Worm (Caenorhabditis elegans) whole organism, L2 larva: ENCODE measurements around the gene atad-3.

ENCODE experiments used
- C34F6.9 ChIP-seq: fragments of 150-350 bp; optimal IDR thresholded peaks from 2 replicates; lab custom pipeline; 2014; ENCODE audit warnings: missing biosample characterization, missing genetic modification characterization
- F13H6.1 ChIP-seq: sonication (generic microtip); optimal IDR thresholded peaks from 2 replicates; lab custom pipeline; 2016; ENCODE audit warnings: missing genetic modification characterization, missing compliant biosample characterization
- R02D3.7 ChIP-seq: fragments of 150-350 bp; optimal IDR thresholded peaks from 2 replicates; lab custom pipeline; 2014; ENCODE audit warnings: missing biosample characterization, missing genetic modification characterization
- Y55F3AM.14 ChIP-seq: fragments of 200-800 bp; sonication (Bioruptor generic); optimal IDR thresholded peaks from 2 replicates; lab custom pipeline; 2018; ENCODE audit warnings: mild to moderate bottlenecking, missing genetic modification characterization, missing compliant biosample characterization
- ZK546.5 ChIP-seq: sonication (generic microtip); optimal IDR thresholded peaks from 2 replicates; lab custom pipeline; 2017; ENCODE audit warnings: missing biosample characterization, missing genetic modification characterization
- alr-1 ChIP-seq: fragments of 150-350 bp; optimal IDR thresholded peaks from 2 replicates; lab custom pipeline; 2014; ENCODE audit warnings: missing biosample characterization, missing genetic modification characterization
- aly-2 ChIP-seq: fragments of 150-350 bp; optimal IDR thresholded peaks from 2 replicates; lab custom pipeline; 2014; ENCODE audit warnings: missing biosample characterization, missing genetic modification characterization
- ama-1 ChIP-seq: fragments of 150-350 bp; optimal IDR thresholded peaks from 2 replicates; lab custom pipeline; 2018; ENCODE audit warnings: inconsistent platforms
- blmp-1 ChIP-seq: sonication (generic microtip); optimal IDR thresholded peaks from 2 replicates; lab custom pipeline; 2017; ENCODE audit warnings: missing genetic modification characterization, mild to moderate bottlenecking, missing compliant biosample characterization, antibody characterized with exemption, moderate library complexity; ENCODE audit not compliant: insufficient read depth
- ceh-16 ChIP-seq: fragments of 150-350 bp; optimal IDR thresholded peaks from 2 replicates; lab custom pipeline; 2014; ENCODE audit warnings: missing biosample characterization, missing genetic modification characterization
- ceh-82 ChIP-seq: fragments of 150-350 bp; optimal IDR thresholded peaks from 2 replicates; lab custom pipeline; 2014; ENCODE audit warnings: missing biosample characterization, missing genetic modification characterization
- crh-2 ChIP-seq: sonication (generic microtip); optimal IDR thresholded peaks from 2 replicates; lab custom pipeline; 2017; ENCODE audit warnings: missing biosample characterization, missing genetic modification characterization
- dmd-4 ChIP-seq: sonication (generic microtip); optimal IDR thresholded peaks from 2 replicates; lab custom pipeline; 2017; ENCODE audit warnings: missing biosample characterization, missing genetic modification characterization
- egl-27 ChIP-seq: sonication (generic microtip); optimal IDR thresholded peaks from 3 replicates; lab custom pipeline; 2017; ENCODE audit warnings: missing biosample characterization, missing genetic modification reagents, missing genetic modification characterization
- elt-1 ChIP-seq: fragments of 150-350 bp; optimal IDR thresholded peaks from 2 replicates; lab custom pipeline; 2014; ENCODE audit warnings: missing biosample characterization, missing genetic modification characterization
- elt-3 ChIP-seq: sonication (generic microtip); optimal IDR thresholded peaks from 2 replicates; lab custom pipeline; 2017; ENCODE audit warnings: missing biosample characterization, missing genetic modification characterization
- fos-1 ChIP-seq: fragments of 150-350 bp; optimal IDR thresholded peaks from 2 replicates; lab custom pipeline; 2014; ENCODE audit warnings: missing biosample characterization, missing genetic modification characterization
- gmeb-1 ChIP-seq: fragments of 150-350 bp; optimal IDR thresholded peaks from 2 replicates; lab custom pipeline; 2014; ENCODE audit warnings: missing biosample characterization, missing genetic modification characterization
- lin-11 ChIP-seq: fragments of 150-350 bp; sonication (generic microtip); optimal IDR thresholded peaks from 2 replicates; lab custom pipeline; 2014; ENCODE audit warnings: missing biosample characterization, missing genetic modification characterization, inconsistent platforms, mixed read lengths
- lin-13 ChIP-seq: fragments of 150-350 bp; optimal IDR thresholded peaks from 2 replicates; lab custom pipeline; 2014; ENCODE audit warnings: missing biosample characterization, missing genetic modification reagents, missing genetic modification characterization
- lin-39 ChIP-seq: fragments of 150-350 bp; optimal IDR thresholded peaks from 2 replicates; lab custom pipeline; 2014; ENCODE audit warnings: missing biosample characterization, missing genetic modification reagents, missing genetic modification characterization
- lsy-2 ChIP-seq, 2 experiments: fragments of 150-350 bp in 1 of 2; sonication (generic microtip) in 1 of 2; optimal IDR thresholded peaks; 2 replicates each; lab custom pipeline; 2014 to 2017; ENCODE audit warnings: missing biosample characterization in 2 of 2, missing genetic modification characterization in 2 of 2
- mab-5 ChIP-seq: fragments of 150-350 bp; optimal IDR thresholded peaks from 2 replicates; lab custom pipeline; 2014; ENCODE audit warnings: missing biosample characterization, missing genetic modification characterization
- mbf-1 ChIP-seq: sonication (generic microtip); optimal IDR thresholded peaks from 2 replicates; lab custom pipeline; 2017; ENCODE audit warnings: missing biosample characterization, missing genetic modification characterization
- mdl-1 ChIP-seq, 2 experiments: fragments of 150-350 bp in 1 of 2; sonication (generic microtip) in 1 of 2; optimal IDR thresholded peaks; 2 replicates each; lab custom pipeline; 2017; ENCODE audit warnings: missing biosample characterization in 2 of 2, missing genetic modification characterization in 2 of 2
- nhr-10 ChIP-seq: sonication (generic microtip); optimal IDR thresholded peaks from 2 replicates; lab custom pipeline; 2017; ENCODE audit warnings: missing biosample characterization, missing genetic modification characterization
- nhr-11 ChIP-seq: fragments of 150-350 bp; optimal IDR thresholded peaks from 2 replicates; lab custom pipeline; 2014; ENCODE audit warnings: missing biosample characterization, missing genetic modification characterization
- nhr-12 ChIP-seq: fragments of 150-350 bp; optimal IDR thresholded peaks from 2 replicates; lab custom pipeline; 2014; ENCODE audit warnings: missing biosample characterization, missing genetic modification characterization
- nhr-129 ChIP-seq: fragments of 150-350 bp; optimal IDR thresholded peaks from 2 replicates; lab custom pipeline; 2014; ENCODE audit warnings: missing biosample characterization, missing genetic modification characterization
- nhr-21 ChIP-seq: fragments of 150-350 bp; optimal IDR thresholded peaks from 2 replicates; lab custom pipeline; 2014; ENCODE audit warnings: missing biosample characterization, missing genetic modification characterization
- nhr-23 ChIP-seq: fragments of 150-350 bp; optimal IDR thresholded peaks from 2 replicates; lab custom pipeline; 2014; ENCODE audit warnings: missing biosample characterization, missing genetic modification reagents, missing genetic modification characterization
- nhr-237 ChIP-seq: fragments of 150-350 bp; optimal IDR thresholded peaks from 2 replicates; lab custom pipeline; 2014; ENCODE audit warnings: missing biosample characterization, missing genetic modification characterization
- nhr-25 ChIP-seq: fragments of 150-350 bp; sonication (generic microtip); optimal IDR thresholded peaks from 3 replicates; lab custom pipeline; 2014; ENCODE audit warnings: missing biosample characterization, missing genetic modification characterization
- nhr-6 ChIP-seq: fragments of 150-350 bp; optimal IDR thresholded peaks from 2 replicates; lab custom pipeline; 2014; ENCODE audit warnings: missing biosample characterization, missing genetic modification characterization
- nhr-77 ChIP-seq: fragments of 150-350 bp; optimal IDR thresholded peaks from 2 replicates; lab custom pipeline; 2014; ENCODE audit warnings: missing biosample characterization, missing genetic modification characterization
- peb-1 ChIP-seq: fragments of 150-350 bp; optimal IDR thresholded peaks from 2 replicates; lab custom pipeline; 2014; ENCODE audit warnings: missing biosample characterization, missing genetic modification characterization
- sem-4 ChIP-seq: fragments of 150-350 bp; optimal IDR thresholded peaks from 2 replicates; lab custom pipeline; 2014; ENCODE audit warnings: missing biosample characterization, missing genetic modification reagents, missing genetic modification characterization
- skn-1 ChIP-seq: sonication (generic microtip); optimal IDR thresholded peaks from 2 replicates; lab custom pipeline; 2017; ENCODE audit warnings: missing biosample characterization, missing genetic modification characterization
- sma-3 ChIP-seq: sonication (generic microtip); optimal IDR thresholded peaks from 2 replicates; lab custom pipeline; 2016; ENCODE audit warnings: missing genetic modification reagents, missing genetic modification characterization, missing compliant biosample characterization
- sma-9 ChIP-seq, 2 experiments: fragments of 150-350 bp in 1 of 2; sonication (generic microtip) in 1 of 2; optimal IDR thresholded peaks; 2 replicates each; lab custom pipeline; 2014 to 2016; ENCODE audit warnings: missing genetic modification characterization in 2 of 2, mild to moderate bottlenecking in 1 of 2, missing biosample characterization in 1 of 2, missing compliant biosample characterization in 1 of 2, missing genetic modification reagents in 1 of 2, moderate library complexity in 1 of 2
- snpc-4 ChIP-seq: fragments of 150-350 bp; optimal IDR thresholded peaks from 2 replicates; lab custom pipeline; 2014; ENCODE audit warnings: missing biosample characterization, missing genetic modification characterization
- unc-39 ChIP-seq: fragments of 150-350 bp; optimal IDR thresholded peaks from 2 replicates; lab custom pipeline; 2014; ENCODE audit warnings: missing biosample characterization, missing genetic modification characterization
- unc-55 ChIP-seq: fragments of 150-350 bp; sonication (generic microtip); optimal IDR thresholded peaks from 3 replicates; lab custom pipeline; 2014; ENCODE audit warnings: missing biosample characterization, missing genetic modification reagents, missing genetic modification characterization
- unc-62 ChIP-seq: fragments of 150-350 bp; optimal IDR thresholded peaks from 2 replicates; lab custom pipeline; 2014; ENCODE audit warnings: missing biosample characterization, missing genetic modification reagents, missing genetic modification characterization
- zag-1 ChIP-seq: fragments of 150-350 bp; optimal IDR thresholded peaks from 2 replicates; lab custom pipeline; 2014; ENCODE audit warnings: missing biosample characterization, missing genetic modification characterization
- ztf-1 ChIP-seq: fragments of 200-800 bp; sonication (Bioruptor generic); conservative IDR thresholded peaks from 2 replicates; pipeline ENCODE4 v1.3.6; 2022; ENCODE audit warnings: missing genetic modification characterization, missing compliant biosample characterization
- ztf-11 ChIP-seq: sonication (generic microtip); optimal IDR thresholded peaks from 2 replicates; lab custom pipeline; 2017; ENCODE audit warnings: missing biosample characterization, missing genetic modification characterization
- ztf-4 ChIP-seq: fragments of 150-350 bp; optimal IDR thresholded peaks from 2 replicates; lab custom pipeline; 2014; ENCODE audit warnings: missing biosample characterization, missing genetic modification characterization

atad-3 gene

DNA sequence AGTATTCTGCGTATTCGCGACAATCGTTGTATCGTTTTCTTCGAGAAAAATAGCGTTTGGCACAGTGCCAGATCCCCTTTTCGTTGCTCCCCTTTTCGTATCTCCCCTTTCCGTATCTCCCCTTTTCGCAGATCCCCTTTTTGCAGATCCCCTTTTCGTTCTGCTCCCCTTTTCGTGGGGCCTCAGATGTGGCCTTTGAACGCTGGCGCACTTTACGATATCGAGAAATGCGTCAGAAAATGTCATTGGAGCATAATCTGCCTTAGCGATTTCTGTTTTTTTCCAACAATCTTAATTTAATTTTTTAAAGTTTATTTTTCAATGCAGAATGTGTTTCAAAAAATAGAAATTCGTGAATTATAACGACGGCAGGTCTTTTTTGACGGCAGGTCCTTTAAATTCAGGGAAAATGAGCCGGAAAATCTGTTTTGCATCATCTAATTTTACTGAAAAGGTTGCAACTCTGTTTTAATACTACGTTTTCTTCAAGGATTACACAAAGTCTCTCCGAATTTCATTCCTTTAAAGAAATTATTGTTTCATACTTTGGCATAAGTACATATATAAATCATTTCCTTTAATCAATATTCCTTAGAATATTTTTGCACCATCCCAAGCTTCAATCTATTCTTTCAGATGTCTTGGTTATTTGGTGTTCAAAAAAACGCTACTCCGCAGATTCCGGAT, at the start of gene atad-3:
Gene atad-3 (plus strand): TSS at position 637 of the 687 bp plus-strand sequence.
- peak; percentile 85 for TF ChIP-seq crh-2 (tag; lab: Kevin White, UChicago)
- peak; percentile 68 for TF ChIP-seq lin-11 (tag; lab: Kevin White, UChicago)
- TF ChIP-seq mab-5 (tag; lab: Kevin White, UChicago): peak; percentile 76
- no peak for TF ChIP-seq lin-39 (tag; lab: Kevin White, UChicago)
- TF ChIP-seq ama-1 (lab: Kevin White, UChicago): peak; percentile 4
- TF ChIP-seq unc-39 (tag; lab: Kevin White, UChicago): no peak
- TF ChIP-seq snpc-4 (tag; lab: Kevin White, UChicago): peak; percentile 72
- TF ChIP-seq ztf-1 (GFP tag; lab: Robert Waterston, UW): no peak
- TF ChIP-seq zag-1 (tag; lab: Kevin White, UChicago): peak; percentile 79
- peak; percentile 83 for TF ChIP-seq gmeb-1 (tag; lab: Kevin White, UChicago)
- peak; percentile 42 for TF ChIP-seq R02D3.7 (tag; lab: Kevin White, UChicago)
- TF ChIP-seq fos-1 (tag; lab: Kevin White, UChicago): peak; percentile 35
- peak; percentile 88 for TF ChIP-seq F13H6.1
- peak; percentile 83 to 91 for TF ChIP-seq lsy-2 (tag; optimal IDR thresholded peaks at IDR 0.05; lab: Kevin White, UChicago)
- peak; percentile 74 for TF ChIP-seq nhr-21 (tag; lab: Kevin White, UChicago)
- TF ChIP-seq unc-62: no peak
- no peak for TF ChIP-seq elt-1 (tag; lab: Kevin White, UChicago)
- TF ChIP-seq C34F6.9 (tag; lab: Kevin White, UChicago): peak; percentile 89
- peak; percentile 65 for TF ChIP-seq sem-4 (tag; lab: Kevin White, UChicago)
- TF ChIP-seq sma-3: peak; percentile 91
- no peak for TF ChIP-seq ceh-16
- peak; percentile 44 for TF ChIP-seq ZK546.5 (tag; lab: Kevin White, UChicago)
- no peak for TF ChIP-seq nhr-23
- TF ChIP-seq mbf-1: no peak
- TF ChIP-seq nhr-10 (tag; lab: Kevin White, UChicago): no peak
- no peak for TF ChIP-seq skn-1 (tag; lab: Kevin White, UChicago)
- no peak for TF ChIP-seq nhr-77 (tag; lab: Kevin White, UChicago)
- peak; percentile 12 for TF ChIP-seq nhr-237 (tag; lab: Kevin White, UChicago)
- TF ChIP-seq elt-3 (tag; lab: Kevin White, UChicago): no peak
- TF ChIP-seq ceh-82 (tag; lab: Kevin White, UChicago): peak; percentile 7
- TF ChIP-seq nhr-12: no peak
- TF ChIP-seq alr-1: no peak
- no peak for TF ChIP-seq nhr-11
- peak; percentile 92 for TF ChIP-seq lin-13 (GFP tag; lab: Kevin White, UChicago)
- peak; percentile 55 for TF ChIP-seq egl-27 (tag; lab: Kevin White, UChicago)
- peak; percentile 43 for TF ChIP-seq ztf-4 (tag; lab: Kevin White, UChicago)
- TF ChIP-seq peb-1 (tag; lab: Kevin White, UChicago): no peak
- no peak for TF ChIP-seq ztf-11 (tag; lab: Kevin White, UChicago)
- peak in 1 of 2 experiments; percentile 47 for TF ChIP-seq mdl-1 (tag; optimal IDR thresholded peaks at IDR 0.05; lab: Kevin White, UChicago)
- peak; percentile 85 for TF ChIP-seq unc-55 (GFP tag; lab: Kevin White, UChicago)
- peak; percentile 46 for TF ChIP-seq Y55F3AM.14 (GFP tag; lab: Kevin White, UChicago)
- TF ChIP-seq aly-2: no peak
- no peak for TF ChIP-seq dmd-4 (tag; lab: Kevin White, UChicago)
- TF ChIP-seq nhr-129 (tag; lab: Kevin White, UChicago): peak; percentile 86
- TF ChIP-seq nhr-25 (tag; lab: Kevin White, UChicago): peak; percentile 86
- peak; percentile 94 for TF ChIP-seq sma-9 (GFP tag; optimal IDR thresholded peaks at IDR 0.05; lab: Kevin White, UChicago)
- TF ChIP-seq sma-9 (tag; optimal IDR thresholded peaks at IDR 0.05; lab: Kevin White, UChicago): no peak
- peak; percentile 13 for TF ChIP-seq blmp-1 (tag; lab: Kevin White, UChicago)
- peak; percentile 70 for TF ChIP-seq nhr-6 (tag; lab: Kevin White, UChicago)
